Fruit fly (Drosophila melanogaster) whole organism, embryonic: ENCODE data around the gene CG17472.
A peak's percentile ranks its signal among the peaks of the same experiment; 100 is the strongest.

Experiments
- Atf6 ChIP-seq: fragments of 200-800 bp; sonication (Bioruptor generic); IDR thresholded peaks from 2 replicates; pipeline ENCODE4 v1.3.6; 2022; ENCODE audit warnings: missing biosample characterization, missing genetic modification characterization
- Bgb ChIP-seq: fragments of 200-800 bp; sonication (Bioruptor generic); IDR thresholded peaks from 2 replicates; pipeline ENCODE4 v1.3.6; 2022; ENCODE audit warnings: missing biosample characterization, missing genetic modification characterization; ENCODE audit not compliant: partially characterized antibody
- CG10979 ChIP-seq: fragments of 200-800 bp; sonication (Bioruptor generic); optimal IDR thresholded peaks from 2 replicates; lab custom pipeline; 2018; ENCODE audit warnings: missing biosample characterization, mild to moderate bottlenecking, missing genetic modification characterization, moderate library complexity
- CG12104 ChIP-seq: fragments of 200-800 bp; sonication (Bioruptor generic); optimal IDR thresholded peaks from 3 replicates; lab custom pipeline; 2016; ENCODE audit warnings: missing biosample characterization, missing genetic modification characterization
- CG13287 ChIP-seq: fragments of 200-800 bp; sonication (Bioruptor generic); IDR thresholded peaks from 2 replicates; pipeline ENCODE4 v1.3.6; 2022; ENCODE audit warnings: missing biosample characterization, missing genetic modification characterization; ENCODE audit not compliant: partially characterized antibody
- CG14441 ChIP-seq: fragments of 200-800 bp; sonication (Bioruptor generic); IDR thresholded peaks from 2 replicates; pipeline ENCODE4 v1.3.6; 2022; ENCODE audit warnings: missing biosample characterization, missing genetic modification characterization
- CG1603 ChIP-seq: fragments of 200-800 bp; sonication (Bioruptor generic); optimal IDR thresholded peaks from 2 replicates; lab custom pipeline; 2019; ENCODE audit warnings: missing biosample characterization, mild to moderate bottlenecking, missing genetic modification characterization, moderate library complexity
- CG30020 ChIP-seq: fragments of 200-800 bp; optimal IDR thresholded peaks from 2 replicates; lab custom pipeline; 2019; ENCODE audit warnings: missing biosample characterization, mild to moderate bottlenecking, missing genetic modification characterization, moderate library complexity
- CG4404 ChIP-seq: fragments of 200-800 bp; sonication (Bioruptor generic); IDR thresholded peaks from 2 replicates; pipeline ENCODE4 v1.3.6; 2022; ENCODE audit warnings: missing biosample characterization, missing genetic modification characterization
- CG6791 ChIP-seq: fragments of 200-800 bp; sonication (Bioruptor generic); IDR thresholded peaks from 3 replicates; pipeline ENCODE4 v1.3.6; 2022; ENCODE audit warnings: missing biosample characterization, missing genetic modification characterization; ENCODE audit not compliant: partially characterized antibody
- CG7963 ChIP-seq: fragments of 200-800 bp; sonication (Bioruptor generic); IDR thresholded peaks from 3 replicates; pipeline ENCODE4 v1.3.6; 2022; ENCODE audit warnings: missing biosample characterization, missing genetic modification characterization; ENCODE audit not compliant: partially characterized antibody
- CG9797 ChIP-seq: fragments of 200-800 bp; sonication (Bioruptor generic); optimal IDR thresholded peaks from 3 replicates; lab custom pipeline; 2018; ENCODE audit warnings: missing biosample characterization, mild to moderate bottlenecking, missing genetic modification characterization
- CG9817 ChIP-seq: fragments of 200-800 bp; sonication (Bioruptor generic); optimal IDR thresholded peaks from 2 replicates; lab custom pipeline; 2018; ENCODE audit warnings: missing biosample characterization, mild to moderate bottlenecking, missing genetic modification characterization, moderate library complexity
- Deaf1 ChIP-seq: fragments of 200-800 bp; optimal IDR thresholded peaks from 3 replicates; lab custom pipeline; 2019; ENCODE audit warnings: missing biosample characterization, mild to moderate bottlenecking, missing genetic modification characterization, moderate library complexity
- Dfd ChIP-seq, 2 experiments: fragments of >200 bp; optimal IDR thresholded peaks; 2 replicates each; lab custom pipeline; 2017; ENCODE audit warnings: missing biosample characterization in 2 of 2, missing genetic modification characterization in 2 of 2
- Doc3 ChIP-seq: fragments of 200-800 bp; sonication (Bioruptor generic); IDR thresholded peaks from 3 replicates; pipeline ENCODE4 v1.3.6; 2022; ENCODE audit warnings: missing biosample characterization, missing genetic modification characterization; ENCODE audit not compliant: partially characterized antibody
- Gug ChIP-seq: fragments of 200-800 bp; sonication (Bioruptor generic); IDR thresholded peaks from 4 replicates; pipeline ENCODE4 v1.3.6; 2022; ENCODE audit warnings: missing biosample characterization, missing genetic modification characterization
- Hsf ChIP-seq: fragments of 200-800 bp; sonication (Bioruptor generic); optimal IDR thresholded peaks from 3 replicates; lab custom pipeline; 2016; ENCODE audit warnings: missing biosample characterization, missing genetic modification characterization
- MBD-R2 ChIP-seq: fragments of 200-800 bp; sonication (Bioruptor generic); IDR thresholded peaks from 2 replicates; pipeline ENCODE4 v1.3.6; 2022; ENCODE audit warnings: missing biosample characterization, missing genetic modification characterization
- Med ChIP-seq: fragments of 200-800 bp; sonication (Bioruptor generic); peaks from one replicate; lab custom pipeline; 2016; ENCODE audit warnings: missing biosample characterization, missing genetic modification characterization, mild to moderate bottlenecking, inconsistent platforms, moderate library complexity
- Mes4 ChIP-seq: fragments of 200-800 bp; sonication (Bioruptor generic); optimal IDR thresholded peaks from 2 replicates; lab custom pipeline; 2016; ENCODE audit warnings: missing biosample characterization, missing genetic modification characterization
- Nf-YB ChIP-seq: fragments of 200-800 bp; sonication (Bioruptor generic); optimal IDR thresholded peaks from 3 replicates; lab custom pipeline; 2019; ENCODE audit warnings: missing biosample characterization, mild to moderate bottlenecking, missing genetic modification characterization, moderate library complexity
- Ptx1 ChIP-seq: fragments of 200-800 bp; sonication (Bioruptor generic); IDR thresholded peaks from 2 replicates; pipeline ENCODE4 v1.3.6; 2022; ENCODE audit warnings: missing biosample characterization, missing genetic modification characterization
- Scr ChIP-seq: fragments of 200-800 bp; sonication (Bioruptor generic); IDR thresholded peaks from 2 replicates; pipeline ENCODE4 v1.3.6; 2022; ENCODE audit warnings: missing biosample characterization, missing genetic modification characterization; ENCODE audit not compliant: partially characterized antibody
- croc ChIP-seq: fragments of 200-800 bp; sonication (Bioruptor generic); conservative IDR thresholded peaks from 3 replicates; pipeline ENCODE4 v1.3.6; 2022; ENCODE audit warnings: missing biosample characterization, missing genetic modification characterization
- danr ChIP-seq: fragments of 200-800 bp; sonication (Bioruptor generic); IDR thresholded peaks from 2 replicates; pipeline ENCODE4 v1.3.6; 2022; ENCODE audit warnings: missing biosample characterization, missing genetic modification characterization
- gce ChIP-seq: fragments of 200-800 bp; sonication (Bioruptor generic); IDR thresholded peaks from 3 replicates; pipeline ENCODE4 v1.3.6; 2022; ENCODE audit warnings: missing biosample characterization, missing genetic modification characterization
- grn ChIP-seq: fragments of 200-800 bp; sonication (Bioruptor generic); optimal IDR thresholded peaks from 3 replicates; lab custom pipeline; 2017; ENCODE audit warnings: missing biosample characterization, missing genetic modification characterization
- hbn ChIP-seq: fragments of 200-800 bp; sonication (Bioruptor generic); IDR thresholded peaks from 2 replicates; pipeline ENCODE4 v1.3.6; 2022; ENCODE audit warnings: missing biosample characterization, missing genetic modification characterization; ENCODE audit not compliant: partially characterized antibody
- knrl ChIP-seq: fragments of 200-800 bp; sonication (Bioruptor generic); IDR thresholded peaks from 3 replicates; pipeline ENCODE4 v1.3.6; 2022; ENCODE audit warnings: missing biosample characterization, missing genetic modification characterization; ENCODE audit not compliant: partially characterized antibody
- pzg ChIP-seq: fragments of 200-800 bp; sonication (Bioruptor generic); optimal IDR thresholded peaks from 3 replicates; lab custom pipeline; 2018; ENCODE audit warnings: missing biosample characterization, mild to moderate bottlenecking, missing genetic modification characterization, moderate library complexity
- stwl ChIP-seq: fragments of 200-800 bp; sonication (Bioruptor generic); optimal IDR thresholded peaks from 3 replicates; lab custom pipeline; 2018; ENCODE audit warnings: missing biosample characterization, mild to moderate bottlenecking, missing genetic modification characterization, moderate library complexity
- trh ChIP-seq: fragments of 200-800 bp; sonication (Bioruptor generic); optimal IDR thresholded peaks from 2 replicates; lab custom pipeline; 2016; ENCODE audit warnings: missing biosample characterization, missing genetic modification characterization
- unc-4 ChIP-seq: fragments of 200-800 bp; sonication (Bioruptor generic); IDR thresholded peaks from 2 replicates; pipeline ENCODE4 v1.3.6; 2022; ENCODE audit warnings: missing biosample characterization, missing genetic modification characterization; ENCODE audit not compliant: partially characterized antibody

The CG17472 gene

DNA sequence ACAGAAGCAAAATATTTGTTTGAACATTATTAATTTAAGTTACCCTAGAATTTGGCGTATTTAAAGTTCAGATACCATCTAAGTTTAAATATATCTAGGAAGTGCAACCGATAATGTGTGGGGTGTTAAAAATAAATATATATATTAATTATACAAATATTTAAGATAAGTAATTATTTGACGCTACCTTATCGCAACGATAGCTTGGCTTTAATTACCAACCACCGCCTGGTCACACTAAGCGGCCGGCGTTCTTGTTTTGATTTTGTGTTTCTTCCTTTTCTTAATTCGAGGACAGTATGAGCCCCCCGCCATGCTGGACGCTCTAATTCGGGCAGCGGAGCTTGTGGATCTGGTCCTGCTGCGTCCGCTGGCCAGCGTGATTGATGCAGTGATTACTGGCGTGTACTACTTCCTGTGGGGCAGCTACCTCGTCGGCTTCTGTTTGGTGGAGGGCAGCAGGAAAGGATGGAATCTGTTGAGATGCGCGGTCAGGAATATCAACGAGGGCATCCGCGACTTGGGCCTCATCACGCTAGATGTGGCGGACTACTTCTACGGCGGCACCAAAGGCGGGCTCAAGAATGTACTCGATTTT lies 47.9 kb downstream of the CG17472 start, which contains the start of gene CG2617 (continued):
- TF ChIP-seq Bgb (GFP tag; lab: Robert Waterston, UW) (0 out of 2 replicates have a peak, but pooled peaks have one; percentile 42), Atf6 (GFP tag; lab: Robert Waterston, UW) (no peak), hbn (GFP tag; lab: Robert Waterston, UW) (0 out of 2 replicates have a peak, but pooled peaks have one; percentile 19), Doc3 (0 out of 3 replicates have a peak, but pooled peaks have one; percentile 10), danr (GFP tag; lab: Robert Waterston, UW) (no peak), unc-4 (GFP tag; lab: Robert Waterston, UW) (peak; percentile 44), MBD-R2 (GFP tag; lab: Robert Waterston, UW) (peak; percentile 52), CG30020 (peak; percentile 66), grn (GFP tag; lab: Kevin White, UChicago) (no peak), CG12104 (GFP tag; lab: Kevin White, UChicago) (peak; percentile 1), CG14441 (GFP tag; lab: Robert Waterston, UW) (no peak), gce (GFP tag; lab: Robert Waterston, UW) (no peak), Mes4 (GFP tag; lab: Kevin White, UChicago) (no peak), CG9797 (GFP tag; lab: Kevin White, UChicago) (peak; percentile 43), croc (GFP tag; lab: Robert Waterston, UW) (no peak), Ptx1 (GFP tag; lab: Robert Waterston, UW) (0 out of 2 replicates have a peak, but pooled peaks have one; percentile 2), Deaf1 (no peak), Scr (GFP tag; lab: Robert Waterston, UW) (peak; percentile 60), CG13287 (GFP tag; lab: Robert Waterston, UW) (peak; percentile 47), CG7963 (GFP tag; lab: Robert Waterston, UW) (0 out of 3 replicates have a peak, but pooled peaks have one; percentile 20), Dfd (GFP tag; optimal IDR thresholded peaks at IDR 0.05; lab: Kevin White, UChicago) (no peak), CG9817 (tag; lab: Kevin White, UChicago) (no peak), Hsf (no peak), trh (no peak), pzg (GFP tag; lab: Kevin White, UChicago) (peak; percentile 18), Med (GFP tag; lab: Kevin White, UChicago) (peak; percentile 55), stwl (tag; lab: Kevin White, UChicago) (peak; percentile 16), knrl (peak; percentile 50; the same call in 2 of the 3 replicates), Gug (GFP tag; lab: Robert Waterston, UW) (no peak), CG6791 (peak; percentile 13; the same call in 1 of the 3 replicates), CG4404 (GFP tag; lab: Robert Waterston, UW) (no peak), CG10979 (tag; lab: Kevin White, UChicago) (no peak), CG1603 (tag; lab: Kevin White, UChicago) (peak; percentile 65), Nf-YB (no peak)
